Fruit fly (Drosophila melanogaster) whole organism, embryonic: ENCODE results near the gene Dcps.
A peak's percentile ranks its signal among the peaks of the same experiment; 100 is the strongest.

ENCODE experiments used
- C15 ChIP-seq: fragments of 200-800 bp; sonication (Bioruptor generic); IDR thresholded peaks from 3 replicates; pipeline ENCODE4 v1.3.6; 2022; ENCODE audit warnings: missing biosample characterization, missing genetic modification characterization
- CG13296 ChIP-seq: fragments of 200-800 bp; sonication (Bioruptor generic); optimal IDR thresholded peaks from 3 replicates; lab custom pipeline; 2018; ENCODE audit warnings: missing biosample characterization, mild to moderate bottlenecking, missing genetic modification characterization
- CG15011 ChIP-seq: fragments of 200-800 bp; sonication (Bioruptor generic); optimal IDR thresholded peaks from 3 replicates; lab custom pipeline; 2018; ENCODE audit warnings: missing biosample characterization, mild to moderate bottlenecking, missing genetic modification characterization
- CG1529 ChIP-seq: fragments of 200-800 bp; sonication (Bioruptor generic); optimal IDR thresholded peaks from 3 replicates; lab custom pipeline; 2018; ENCODE audit warnings: missing biosample characterization, missing genetic modification characterization
- CG15601 ChIP-seq: fragments of 200-800 bp; sonication (Bioruptor generic); optimal IDR thresholded peaks from 3 replicates; lab custom pipeline; 2019; ENCODE audit warnings: missing biosample characterization, mild to moderate bottlenecking, missing genetic modification characterization, moderate library complexity
- CG17568 ChIP-seq: fragments of 200-800 bp; sonication (Bioruptor generic); optimal IDR thresholded peaks from 2 replicates; lab custom pipeline; 2018; ENCODE audit warnings: missing biosample characterization, mild to moderate bottlenecking, missing genetic modification characterization, moderate library complexity
- CG18599 ChIP-seq: fragments of 200-800 bp; sonication (Bioruptor generic); optimal IDR thresholded peaks from 3 replicates; lab custom pipeline; 2017; ENCODE audit warnings: missing biosample characterization, missing genetic modification characterization, mild to moderate bottlenecking, moderate library complexity, missing genetic modification reagents
- CG2116 ChIP-seq: fragments of 200-800 bp; sonication (Bioruptor generic); optimal IDR thresholded peaks from 3 replicates; lab custom pipeline; 2018; ENCODE audit warnings: missing biosample characterization, mild to moderate bottlenecking, missing genetic modification characterization
- CG32772 ChIP-seq: fragments of 200-800 bp; sonication (Bioruptor generic); IDR thresholded peaks from 2 replicates; pipeline ENCODE4 v1.3.6; 2022; ENCODE audit warnings: missing biosample characterization, missing genetic modification characterization
- CG34376 ChIP-seq: fragments of 200-800 bp; sonication (Bioruptor generic); optimal IDR thresholded peaks from 2 replicates; lab custom pipeline; 2018; ENCODE audit warnings: missing biosample characterization, mild to moderate bottlenecking, missing genetic modification characterization
- CG4730 ChIP-seq: fragments of 200-800 bp; sonication (Bioruptor generic); IDR thresholded peaks from 2 replicates; pipeline ENCODE4 v1.3.6; 2022; ENCODE audit warnings: missing biosample characterization, missing genetic modification characterization
- CG5180 ChIP-seq: fragments of 200-800 bp; sonication (Bioruptor generic); optimal IDR thresholded peaks from 3 replicates; lab custom pipeline; 2017; ENCODE audit warnings: missing biosample characterization, missing genetic modification characterization, mild to moderate bottlenecking, moderate library complexity, missing genetic modification reagents
- CG6254 ChIP-seq: fragments of 200-800 bp; sonication (Bioruptor generic); optimal IDR thresholded peaks from 3 replicates; lab custom pipeline; 2017; ENCODE audit warnings: mild to moderate bottlenecking, missing biosample characterization, missing genetic modification reagents, missing genetic modification characterization
- CG9727 ChIP-seq: fragments of 200-800 bp; sonication (Bioruptor generic); optimal IDR thresholded peaks from 3 replicates; lab custom pipeline; 2017; ENCODE audit warnings: missing biosample characterization, mild to moderate bottlenecking, missing genetic modification characterization
- Dbx ChIP-seq: fragments of 200-800 bp; sonication (Bioruptor generic); IDR thresholded peaks from 3 replicates; pipeline ENCODE4 v1.3.6; 2022; ENCODE audit warnings: missing biosample characterization, missing genetic modification characterization
- Dek ChIP-seq: fragments of 200-800 bp; sonication (Bioruptor generic); optimal IDR thresholded peaks from 3 replicates; lab custom pipeline; 2019; ENCODE audit warnings: missing biosample characterization, mild to moderate bottlenecking, missing genetic modification characterization, moderate library complexity
- Dfd ChIP-seq, 2 experiments: fragments of >200 bp; optimal IDR thresholded peaks; 2 replicates each; lab custom pipeline; 2017; ENCODE audit warnings: missing biosample characterization in 2 of 2, missing genetic modification characterization in 2 of 2
- HLHmδ ChIP-seq: fragments of 200-800 bp; sonication (Bioruptor generic); optimal IDR thresholded peaks from 2 replicates; lab custom pipeline; 2018; ENCODE audit warnings: missing biosample characterization, mild to moderate bottlenecking, missing genetic modification characterization, moderate library complexity
- Lpt ChIP-seq: fragments of >200 bp; optimal IDR thresholded peaks from 2 replicates; lab custom pipeline; 2018; ENCODE audit warnings: missing biosample characterization, missing genetic modification characterization
- MBD-R2 ChIP-seq: fragments of 200-800 bp; sonication (Bioruptor generic); IDR thresholded peaks from 2 replicates; pipeline ENCODE4 v1.3.6; 2022; ENCODE audit warnings: missing biosample characterization, missing genetic modification characterization
- Ravus ChIP-seq: fragments of 200-800 bp; sonication (Bioruptor generic); IDR thresholded peaks from 2 replicates; pipeline ENCODE4 v1.3.6; 2022; ENCODE audit warnings: missing biosample characterization, missing genetic modification characterization
- Rx ChIP-seq: fragments of 200-800 bp; sonication (Bioruptor generic); IDR thresholded peaks from 2 replicates; pipeline ENCODE4 v1.3.6; 2022; ENCODE audit warnings: missing biosample characterization, missing genetic modification characterization
- Spps ChIP-seq: fragments of 200-800 bp; sonication (Bioruptor generic); optimal IDR thresholded peaks from 2 replicates; lab custom pipeline; 2018; ENCODE audit warnings: missing biosample characterization, mild to moderate bottlenecking, missing genetic modification characterization
- abd-A ChIP-seq: fragments of 200-800 bp; sonication (Bioruptor generic); optimal IDR thresholded peaks from 3 replicates; lab custom pipeline; 2019; ENCODE audit warnings: missing biosample characterization, mild to moderate bottlenecking, missing genetic modification characterization, moderate library complexity
- bbx ChIP-seq: fragments of 200-800 bp; sonication (Bioruptor generic); IDR thresholded peaks from 2 replicates; pipeline ENCODE4 v1.3.6; 2022; ENCODE audit warnings: missing biosample characterization, missing genetic modification characterization; ENCODE audit not compliant: partially characterized antibody
- bcd ChIP-seq: fragments of 200-800 bp; sonication (Bioruptor generic); optimal IDR thresholded peaks from 2 replicates; lab custom pipeline; 2017; ENCODE audit warnings: missing biosample characterization, mild to moderate bottlenecking, missing genetic modification characterization
- bsh ChIP-seq, 2 experiments: fragments of 200-800 bp; sonication (Bioruptor generic); optimal IDR thresholded peaks; 2 replicates each; lab custom pipeline; 2017 to 2018; ENCODE audit warnings: mild to moderate bottlenecking in 2 of 2, missing biosample characterization in 2 of 2, missing genetic modification characterization in 2 of 2, moderate library complexity in 1 of 2
- chn ChIP-seq: fragments of 200-800 bp; sonication (Bioruptor generic); optimal IDR thresholded peaks from 2 replicates; lab custom pipeline; 2016; ENCODE audit warnings: missing biosample characterization, missing genetic modification characterization
- corto ChIP-seq: fragments of 200-800 bp; sonication (Bioruptor generic); optimal IDR thresholded peaks from 2 replicates; lab custom pipeline; 2016; ENCODE audit warnings: missing biosample characterization, mild to moderate bottlenecking, missing genetic modification characterization, moderate library complexity
- emc ChIP-seq: fragments of 200-800 bp; sonication (Bioruptor generic); optimal IDR thresholded peaks from 2 replicates; lab custom pipeline; 2016; ENCODE audit warnings: missing biosample characterization, missing genetic modification characterization
- fd64A ChIP-seq: fragments of 200-800 bp; sonication (Bioruptor generic); optimal IDR thresholded peaks from 3 replicates; lab custom pipeline; 2018; ENCODE audit warnings: missing biosample characterization, mild to moderate bottlenecking, missing genetic modification characterization
- fu2 ChIP-seq: fragments of 200-800 bp; sonication (Bioruptor generic); optimal IDR thresholded peaks from 2 replicates; lab custom pipeline; 2016; ENCODE audit warnings: missing biosample characterization, missing genetic modification characterization
- gce ChIP-seq: fragments of 200-800 bp; sonication (Bioruptor generic); IDR thresholded peaks from 3 replicates; pipeline ENCODE4 v1.3.6; 2022; ENCODE audit warnings: missing biosample characterization, missing genetic modification characterization
- gfzf ChIP-seq: fragments of 200-800 bp; sonication (Bioruptor generic); optimal IDR thresholded peaks from 2 replicates; lab custom pipeline; 2016; ENCODE audit warnings: missing biosample characterization, mild to moderate bottlenecking, missing genetic modification characterization, moderate library complexity
- hth ChIP-seq: fragments of >200 bp; optimal IDR thresholded peaks from 2 replicates; lab custom pipeline; 2017; ENCODE audit warnings: inconsistent platforms
- ind ChIP-seq: fragments of 200-800 bp; sonication (Bioruptor generic); optimal IDR thresholded peaks from 3 replicates; lab custom pipeline; 2016; ENCODE audit warnings: missing biosample characterization, missing genetic modification characterization
- jing ChIP-seq: fragments of 200-800 bp; sonication (Bioruptor generic); optimal IDR thresholded peaks from 2 replicates; lab custom pipeline; 2018; ENCODE audit warnings: missing biosample characterization, mild to moderate bottlenecking, missing genetic modification characterization
- lbe ChIP-seq: fragments of 200-800 bp; sonication (Bioruptor generic); optimal IDR thresholded peaks from 2 replicates; lab custom pipeline; 2016; ENCODE audit warnings: missing biosample characterization, mild to moderate bottlenecking, missing genetic modification characterization
- lola ChIP-seq, 3 experiments: fragments of >200 bp in 2 of 3; fragments of 200-800 bp in 1 of 3; sonication (Bioruptor generic) in 1 of 3; optimal IDR thresholded peaks; 2 replicates each; lab custom pipeline; 2017 to 2019; ENCODE audit warnings: missing biosample characterization in 3 of 3, missing genetic modification characterization in 3 of 3, mild to moderate bottlenecking in 1 of 3, moderate library complexity in 1 of 3
- pzg ChIP-seq: fragments of 200-800 bp; sonication (Bioruptor generic); optimal IDR thresholded peaks from 3 replicates; lab custom pipeline; 2018; ENCODE audit warnings: missing biosample characterization, mild to moderate bottlenecking, missing genetic modification characterization, moderate library complexity
- run ChIP-seq: fragments of 200-800 bp; sonication (Bioruptor generic); optimal IDR thresholded peaks from 3 replicates; lab custom pipeline; 2018; ENCODE audit warnings: missing biosample characterization, mild to moderate bottlenecking, missing genetic modification characterization
- sd ChIP-seq: fragments of 200-800 bp; sonication (Bioruptor generic); optimal IDR thresholded peaks from 3 replicates; lab custom pipeline; 2018; ENCODE audit warnings: missing biosample characterization, mild to moderate bottlenecking, missing genetic modification characterization, moderate library complexity
- sens ChIP-seq: fragments of 200-800 bp; sonication (Bioruptor generic); peaks from one replicate; lab custom pipeline; 2016; ENCODE audit warnings: missing biosample characterization, missing genetic modification characterization
- seq ChIP-seq: fragments of 200-800 bp; sonication (Bioruptor generic); IDR thresholded peaks from 2 replicates; pipeline ENCODE4 v1.3.6; 2022; ENCODE audit warnings: missing biosample characterization, missing genetic modification characterization
- slp2 ChIP-seq: fragments of 200-800 bp; sonication (Bioruptor generic); optimal IDR thresholded peaks from 2 replicates; lab custom pipeline; 2016; ENCODE audit warnings: missing biosample characterization, missing genetic modification characterization
- stc ChIP-seq: fragments of 200-800 bp; sonication (Bioruptor generic); IDR thresholded peaks from 2 replicates; pipeline ENCODE4 v1.3.6; 2022; ENCODE audit warnings: missing biosample characterization, missing genetic modification characterization
- tll ChIP-seq, 2 experiments: fragments of 200-800 bp in 1 of 2; fragments of >200 bp in 1 of 2; sonication (Bioruptor generic) in 1 of 2; optimal IDR thresholded peaks; 2 replicates each; lab custom pipeline; 2017 to 2019; ENCODE audit warnings: missing biosample characterization in 2 of 2, missing genetic modification characterization in 2 of 2, mild to moderate bottlenecking in 1 of 2, moderate library complexity in 1 of 2
- tna ChIP-seq: fragments of 200-800 bp; sonication (Bioruptor generic); IDR thresholded peaks from 2 replicates; pipeline ENCODE4 v1.3.6; 2022; ENCODE audit warnings: missing biosample characterization, missing genetic modification characterization; ENCODE audit not compliant: partially characterized antibody
- ttk ChIP-seq: fragments of 200-800 bp; sonication (Bioruptor generic); IDR thresholded peaks from 2 replicates; pipeline ENCODE4 v2.1.2; 2022; ENCODE audit warnings: missing biosample characterization, missing genetic modification characterization
- twi ChIP-seq: fragments of 200-800 bp; optimal IDR thresholded peaks from 2 replicates; lab custom pipeline; 2019; ENCODE audit warnings: missing biosample characterization, mild to moderate bottlenecking, missing genetic modification characterization, moderate library complexity
- yki ChIP-seq: fragments of >200 bp; optimal IDR thresholded peaks from 3 replicates; lab custom pipeline; 2018

Dcps gene

DNA sequence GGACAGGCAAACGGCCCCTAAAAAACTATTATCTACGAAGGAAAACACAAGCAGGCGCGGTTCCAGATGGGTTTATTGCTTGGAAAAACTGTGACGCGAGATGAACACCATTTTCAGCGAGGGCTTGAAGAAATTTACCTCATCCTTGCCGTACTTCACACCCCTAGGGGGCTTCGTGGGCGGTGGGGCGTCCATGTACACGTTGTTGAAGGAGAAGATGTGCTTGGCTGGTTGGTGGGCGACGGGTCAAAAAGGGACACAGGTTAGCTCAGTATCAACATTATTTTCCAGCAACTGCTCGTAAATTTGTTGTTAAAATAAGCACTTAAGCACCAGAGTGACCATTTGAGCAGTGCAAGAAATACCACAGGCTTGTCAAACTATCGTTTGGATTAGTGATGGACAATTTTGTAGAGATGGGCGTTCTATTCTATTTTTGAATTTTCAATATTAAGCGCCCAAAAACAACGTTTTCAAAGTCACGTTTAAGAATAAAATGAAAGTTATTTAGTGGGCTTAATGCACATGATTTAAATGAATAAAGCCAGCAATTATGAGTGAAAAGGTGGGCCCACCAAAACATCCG, 4.1 kb upstream of the Dcps start, which contains the start of gene Sec8 (continued):
- TF ChIP-seq abd-A (tag; lab: Kevin White, UChicago) (no peak), jing (GFP tag; lab: Kevin White, UChicago) (no peak), CG18599 (GFP tag; lab: Kevin White, UChicago) (no peak), stc (GFP tag; lab: Robert Waterston, UW) (no peak), gfzf (GFP tag; lab: Kevin White, UChicago) (peak; percentile 92), Dek (tag; lab: Kevin White, UChicago) (peak; percentile 19), tll (GFP tag; optimal IDR thresholded peaks at IDR 0.05; lab: Kevin White, UChicago) (no peak), corto (GFP tag; lab: Kevin White, UChicago) (no peak), bsh (GFP tag; optimal IDR thresholded peaks at IDR 0.05; lab: Kevin White, UChicago) (no peak), CG13296 (GFP tag; lab: Kevin White, UChicago) (no peak), CG2116 (GFP tag; lab: Kevin White, UChicago) (peak; percentile 52), twi (tag; lab: Kevin White, UChicago) (no peak), CG9727 (GFP tag; lab: Kevin White, UChicago) (no peak), CG17568 (no peak), HLHmδ (GFP tag; lab: Kevin White, UChicago) (no peak), lola (GFP tag; optimal IDR thresholded peaks at IDR 0.05; lab: Kevin White, UChicago) (peak in 1 of 3 experiments; percentile 12), CG15011 (GFP tag; lab: Kevin White, UChicago) (no peak), CG6254 (GFP tag; lab: Kevin White, UChicago) (peak; percentile 26), slp2 (GFP tag; lab: Kevin White, UChicago) (no peak), Lpt (GFP tag; lab: Kevin White, UChicago) (no peak), sens (peak; percentile 75), CG5180 (GFP tag; lab: Kevin White, UChicago) (no peak), yki (lab: Kevin White, UChicago) (no peak), bbx (GFP tag; lab: Robert Waterston, UW) (peak; percentile 88), run (tag; lab: Kevin White, UChicago) (no peak), C15 (no peak), Dfd (GFP tag; optimal IDR thresholded peaks at IDR 0.05; lab: Kevin White, UChicago) (no peak), Ravus (no peak), fu2 (peak; percentile 38), fd64A (GFP tag; lab: Kevin White, UChicago) (no peak), Rx (GFP tag; lab: Robert Waterston, UW) (no peak), Dbx (GFP tag; lab: Robert Waterston, UW) (no peak), bcd (GFP tag; lab: Kevin White, UChicago) (no peak), emc (GFP tag; lab: Kevin White, UChicago) (peak; percentile 15), seq (GFP tag; lab: Robert Waterston, UW) (no peak), lbe (GFP tag; lab: Kevin White, UChicago) (peak; percentile 17), Spps (no peak), MBD-R2 (GFP tag; lab: Robert Waterston, UW) (peak; percentile 77), gce (GFP tag; lab: Robert Waterston, UW) (no peak), chn (GFP tag; lab: Kevin White, UChicago) (peak; percentile 22), tna (GFP tag; lab: Robert Waterston, UW) (peak; percentile 74), CG1529 (GFP tag; lab: Kevin White, UChicago) (no peak), CG15601 (no peak), ttk (GFP tag; lab: Robert Waterston, UW) (no peak), CG4730 (no peak), sd (tag; lab: Kevin White, UChicago) (no peak), pzg (GFP tag; lab: Kevin White, UChicago) (peak; percentile 91), CG32772 (GFP tag; lab: Robert Waterston, UW) (no peak), ind (peak; percentile 21), CG34376 (peak; percentile 12), hth (lab: Kevin White, UChicago) (no peak)
